Worm (Caenorhabditis elegans): ENCODE measurements around the gene nkb-3.

DNA sequence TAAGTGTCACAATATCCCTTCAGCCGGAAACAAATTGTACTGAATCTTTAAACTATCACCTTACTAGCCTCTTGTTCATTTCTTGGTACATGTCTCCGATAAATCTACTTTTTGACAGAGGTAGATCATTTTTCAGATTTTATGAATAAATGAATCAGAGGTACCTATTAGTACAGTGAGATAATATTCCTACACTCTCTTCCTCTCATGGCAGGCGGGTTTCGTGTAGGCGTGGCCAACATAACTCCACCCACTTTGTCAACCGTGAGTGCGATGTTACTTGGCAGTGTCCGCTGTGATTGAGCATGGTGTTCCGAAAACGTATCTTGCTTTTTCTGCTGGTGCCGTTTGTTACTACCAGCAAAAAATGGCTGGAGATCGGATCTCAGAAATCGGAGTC is 14.9 kb upstream of the nkb-3 start, which contains the start of gene F55F3.4:
- TF ChIP-seq pha-4 (tag; optimal IDR thresholded peaks at IDR 0.05), result no peak
- TF ChIP-seq unc-62 (GFP tag; optimal IDR thresholded peaks at IDR 0.05), result no peak
- no peak for TF ChIP-seq hrde-1 (tag; optimal IDR thresholded peaks at IDR 0.05; ENCODE audit: borderline replicate concordance)
- TF ChIP-seq cebp-2 (GFP tag; IDR thresholded peaks at IDR 0.05), result no peak
- no peak for TF ChIP-seq ama-1 (optimal IDR thresholded peaks at IDR 0.05)
- no peak for TF ChIP-seq ama-1 (GFP tag; optimal IDR thresholded peaks at IDR 0.05)
- TF ChIP-seq B0019.2 (GFP tag; conservative IDR thresholded peaks at IDR 0.05), result no peak
- TF ChIP-seq snpc-4 (GFP tag; optimal IDR thresholded peaks at IDR 0.05), result no peak
- no peak for TF ChIP-seq snpc-4 (tag; optimal IDR thresholded peaks at IDR 0.05)
- no peak for TF ChIP-seq pbrm-1 (GFP tag; IDR thresholded peaks at IDR 0.05)
- no peak for TF ChIP-seq ztf-6 (GFP tag; IDR thresholded peaks at IDR 0.05)
- TF ChIP-seq him-1 (tag; optimal IDR thresholded peaks at IDR 0.05), result no peak

All from whole organism, young adult.